Worm (Caenorhabditis elegans) whole organism, L2 larva: ENCODE data around the gene srd-21.

Source experiments
- R02D3.7 ChIP-seq: fragments of 150-350 bp; optimal IDR thresholded peaks from 2 replicates; lab custom pipeline; 2014; ENCODE audit warnings: missing biosample characterization, missing genetic modification characterization
- elt-3 ChIP-seq: sonication (generic microtip); optimal IDR thresholded peaks from 2 replicates; lab custom pipeline; 2017; ENCODE audit warnings: missing biosample characterization, missing genetic modification characterization
- gmeb-1 ChIP-seq: fragments of 150-350 bp; optimal IDR thresholded peaks from 2 replicates; lab custom pipeline; 2014; ENCODE audit warnings: missing biosample characterization, missing genetic modification characterization
- lin-39 ChIP-seq: fragments of 150-350 bp; optimal IDR thresholded peaks from 2 replicates; lab custom pipeline; 2014; ENCODE audit warnings: missing biosample characterization, missing genetic modification reagents, missing genetic modification characterization
- mdl-1 ChIP-seq, 2 experiments: fragments of 150-350 bp in 1 of 2; sonication (generic microtip) in 1 of 2; optimal IDR thresholded peaks; 2 replicates each; lab custom pipeline; 2017; ENCODE audit warnings: missing biosample characterization in 2 of 2, missing genetic modification characterization in 2 of 2
- nhr-237 ChIP-seq: fragments of 150-350 bp; optimal IDR thresholded peaks from 2 replicates; lab custom pipeline; 2014; ENCODE audit warnings: missing biosample characterization, missing genetic modification characterization
- snpc-4 ChIP-seq: fragments of 150-350 bp; optimal IDR thresholded peaks from 2 replicates; lab custom pipeline; 2014; ENCODE audit warnings: missing biosample characterization, missing genetic modification characterization
- unc-62 ChIP-seq: fragments of 150-350 bp; optimal IDR thresholded peaks from 2 replicates; lab custom pipeline; 2014; ENCODE audit warnings: missing biosample characterization, missing genetic modification reagents, missing genetic modification characterization
- ztf-4 ChIP-seq: fragments of 150-350 bp; optimal IDR thresholded peaks from 2 replicates; lab custom pipeline; 2014; ENCODE audit warnings: missing biosample characterization, missing genetic modification characterization

- TF ChIP-seq snpc-4: no peak
- TF ChIP-seq unc-62 (GFP tag; lab: Kevin White, UChicago): no peak
- TF ChIP-seq lin-39 (tag; lab: Kevin White, UChicago): no peak
- TF ChIP-seq R02D3.7 (tag; lab: Kevin White, UChicago): no peak
- no peak for TF ChIP-seq nhr-237
- TF ChIP-seq elt-3 (tag; lab: Kevin White, UChicago): no peak
- no peak for TF ChIP-seq gmeb-1
- no peak for TF ChIP-seq mdl-1 (tag; optimal IDR thresholded peaks at IDR 0.05; lab: Kevin White, UChicago)
- TF ChIP-seq ztf-4 (tag; lab: Kevin White, UChicago): no peak
These were observed 34.4 kb upstream of the srd-21 start, which contains the start of gene cpl-1 for ce11 chrV:16595140-16595791.
